Fruit fly (Drosophila melanogaster): ENCODE results near the gene ppk10.
A peak's percentile ranks its signal among the peaks of the same experiment; 100 is the strongest.

ppk10 gene

DNA sequence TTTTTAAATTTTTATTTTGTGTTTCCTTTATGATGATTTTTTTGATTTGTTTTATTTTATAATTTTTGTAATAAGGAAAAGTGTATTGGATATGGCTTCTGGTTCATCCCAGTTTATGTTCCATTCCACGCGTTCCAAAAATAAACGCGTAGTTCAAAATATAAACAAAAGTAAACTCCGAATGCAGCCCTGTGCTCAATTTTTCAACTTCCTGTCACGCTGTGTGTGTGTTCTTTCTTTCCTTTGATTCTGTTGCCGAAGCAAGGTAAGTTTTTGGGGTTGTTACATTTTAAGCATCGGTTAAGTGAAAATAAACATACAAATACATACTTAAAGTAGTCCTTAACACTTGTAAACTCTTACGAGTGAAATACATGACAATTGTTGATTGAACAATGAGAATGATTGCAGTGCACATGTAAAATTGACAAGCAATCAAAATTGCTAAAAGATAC, 44.0 kb downstream of the ppk10 start, which contains the start of the genes Ip259 and RpS27A (continued):
- TF ChIP-seq Max (GFP tag; optimal IDR thresholded peaks at IDR 0.05) (peak; percentile 86), onecut (GFP tag; IDR thresholded peaks at IDR 0.05) (peak; percentile 75), hkb (optimal IDR thresholded peaks at IDR 0.05) (no peak), hkb (GFP tag; IDR thresholded peaks at IDR 0.05) (peak; percentile 68), lola (GFP tag; optimal IDR thresholded peaks at IDR 0.05) (peak in 1 of 3 experiments; percentile 36), H2.0 (GFP tag; IDR thresholded peaks at IDR 0.05) (peak; percentile 71), CG30020 (tag; optimal IDR thresholded peaks at IDR 0.05) (peak; percentile 99), CG17385 (GFP tag; optimal IDR thresholded peaks at IDR 0.05) (peak; percentile 81), ash1 (GFP tag; optimal IDR thresholded peaks at IDR 0.05) (no peak), cg (GFP tag; optimal IDR thresholded peaks at IDR 0.05) (no peak), CG5180 (GFP tag; optimal IDR thresholded peaks at IDR 0.05) (peak; percentile 46), phol (tag; optimal IDR thresholded peaks at IDR 0.05) (peak; percentile 85), cwo (GFP tag; optimal IDR thresholded peaks at IDR 0.05) (no peak), eyg (GFP tag; optimal IDR thresholded peaks at IDR 0.05) (peak; percentile 41), CG4282 (GFP tag; optimal IDR thresholded peaks at IDR 0.05) (no peak), CG11723 (GFP tag; optimal IDR thresholded peaks at IDR 0.05) (peak; percentile 98), CG6791 (GFP tag; IDR thresholded peaks at IDR 0.05; ENCODE audit: partially characterized antibody) (no peak), Fer3 (tag; optimal IDR thresholded peaks at IDR 0.05) (peak; percentile 85), unpg (GFP tag; optimal IDR thresholded peaks at IDR 0.05) (peak; percentile 76), dimm (GFP tag; IDR thresholded peaks at IDR 0.05) (no peak), gce (GFP tag; IDR thresholded peaks at IDR 0.05) (peak; percentile 83; the same call in 2 of the 3 replicates), CG10654 (GFP tag; optimal IDR thresholded peaks at IDR 0.05) (peak; percentile 69), CG15479 (GFP tag; optimal IDR thresholded peaks at IDR 0.05) (no peak), ATbp (GFP tag; optimal IDR thresholded peaks at IDR 0.05) (no peak), CG12299 (tag; optimal IDR thresholded peaks at IDR 0.05) (peak; percentile 64), NK7.1 (GFP tag; optimal IDR thresholded peaks at IDR 0.05) (peak; percentile 44), usp (GFP tag; optimal IDR thresholded peaks at IDR 0.05) (no peak), exex (tag; optimal IDR thresholded peaks at IDR 0.05) (no peak), dati (GFP tag; IDR thresholded peaks at IDR 0.05) (peak; percentile 58), CG3726 (GFP tag; IDR thresholded peaks at IDR 0.05) (no peak), E2f2 (GFP tag; IDR thresholded peaks at IDR 0.05) (peak; percentile 27; the same call in 1 of the 2 replicates), jigr1 (GFP tag; IDR thresholded peaks at IDR 0.05) (no peak), Optix (GFP tag; IDR thresholded peaks at IDR 0.05) (peak; percentile 77; the same call in 2 of the 3 replicates), Sin3A (optimal IDR thresholded peaks at IDR 0.05) (no peak), fu2 (GFP tag; optimal IDR thresholded peaks at IDR 0.05) (peak; percentile 69), CG4328 (GFP tag; optimal IDR thresholded peaks at IDR 0.05) (peak; percentile 73), B-H2 (GFP tag; optimal IDR thresholded peaks at IDR 0.05) (peak; percentile 86), CG10431 (GFP tag; optimal IDR thresholded peaks at IDR 0.05) (peak; percentile 63), fd3F (GFP tag; optimal IDR thresholded peaks at IDR 0.05) (peak; percentile 58), Bgb (GFP tag; IDR thresholded peaks at IDR 0.05; ENCODE audit: partially characterized antibody) (peak; percentile 16; the same call in 1 of the 2 replicates), CG3065 (GFP tag; optimal IDR thresholded peaks at IDR 0.05) (peak; percentile 61), CG4707 (GFP tag; optimal IDR thresholded peaks at IDR 0.05) (peak; percentile 79), caup (GFP tag; optimal IDR thresholded peaks at IDR 0.05; ENCODE audit: severe bottlenecking) (peak; percentile 93), fd96Cb (tag; optimal IDR thresholded peaks at IDR 0.05) (peak; percentile 42), CHES-1-like (GFP tag; optimal IDR thresholded peaks at IDR 0.05) (peak; percentile 48), CG18599 (GFP tag; optimal IDR thresholded peaks at IDR 0.05) (no peak), Lim3 (GFP tag; IDR thresholded peaks at IDR 0.05) (no peak), Deaf1 (tag; optimal IDR thresholded peaks at IDR 0.05) (no peak), fru (optimal IDR thresholded peaks at IDR 0.05) (no peak), CG7963 (GFP tag; IDR thresholded peaks at IDR 0.05; ENCODE audit: partially characterized antibody) (no peak)

Data from whole organism, embryonic.